Fruit fly (Drosophila melanogaster): ENCODE results near the gene CG31954.
A peak's percentile ranks its signal among the peaks of the same experiment; 100 is the strongest.

The CG31954 gene

DNA sequence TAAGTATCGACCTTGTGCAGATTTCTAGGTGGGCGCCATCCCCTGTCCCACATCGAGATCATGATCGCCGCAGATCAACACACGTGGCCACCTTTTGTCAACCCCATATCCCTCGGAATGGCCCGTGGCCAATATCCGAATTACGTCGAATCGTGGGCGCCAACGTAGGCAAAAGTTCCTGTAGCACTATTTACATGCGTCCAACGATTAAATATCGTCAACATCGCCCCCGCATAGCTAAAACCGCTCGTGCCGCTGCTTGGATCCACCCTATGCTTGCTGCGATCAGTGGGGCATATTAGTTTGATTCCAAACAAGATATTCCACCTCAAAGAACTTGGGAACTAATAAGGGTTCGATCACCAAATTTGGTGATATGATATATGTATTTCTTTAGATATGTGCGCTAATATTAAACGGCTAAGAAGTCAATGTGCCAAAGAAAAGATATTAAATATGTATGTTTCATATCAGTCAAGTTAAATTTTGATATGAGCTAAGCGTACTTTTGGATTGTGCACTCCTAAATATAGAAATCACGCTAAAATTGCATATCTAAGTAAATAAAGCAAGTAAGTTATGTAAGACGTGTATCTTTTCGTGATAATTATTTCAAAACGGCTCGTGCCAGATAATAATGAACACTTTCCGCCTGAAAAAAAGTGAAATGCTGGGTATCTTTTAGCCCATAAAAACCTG lies 32.7 kb downstream of the CG31954 start (continued):
- TF ChIP-seq lmd (GFP tag; IDR thresholded peaks at IDR 0.05) (peak; percentile 34; the same call in 1 of the 2 replicates), CG3726 (GFP tag; IDR thresholded peaks at IDR 0.05) (no peak), Hsf (GFP tag; optimal IDR thresholded peaks at IDR 0.05) (peak; percentile 41), Blimp-1 (GFP tag; optimal IDR thresholded peaks at IDR 0.05) (no peak), Sox102F (GFP tag; optimal IDR thresholded peaks at IDR 0.05) (peak; percentile 39), CG42726 (GFP tag; IDR thresholded peaks at IDR 0.05; ENCODE audit: partially characterized antibody) (no peak), Ets65A (GFP tag) (peak; percentile 87), CG13296 (GFP tag; optimal IDR thresholded peaks at IDR 0.05) (no peak), CG13894 (tag; optimal IDR thresholded peaks at IDR 0.05) (no peak), CG30403 (GFP tag; optimal IDR thresholded peaks at IDR 0.05) (peak; percentile 75), kni (GFP tag; optimal IDR thresholded peaks at IDR 0.05) (no peak), Dip3 (GFP tag; optimal IDR thresholded peaks at IDR 0.05) (peak; percentile 30), slp2 (GFP tag; optimal IDR thresholded peaks at IDR 0.05) (peak; percentile 52), Sox100B (GFP tag; optimal IDR thresholded peaks at IDR 0.05) (peak; percentile 48), CG30020 (tag; optimal IDR thresholded peaks at IDR 0.05) (no peak), CHES-1-like (GFP tag; optimal IDR thresholded peaks at IDR 0.05) (peak; percentile 45), vfl (GFP tag; optimal IDR thresholded peaks at IDR 0.05) (no peak), disco-r (GFP tag; optimal IDR thresholded peaks at IDR 0.05) (peak; percentile 25), CG10147 (GFP tag; optimal IDR thresholded peaks at IDR 0.05) (peak; percentile 32), CG14050 (GFP tag; IDR thresholded peaks at IDR 0.05) (no peak), CG9727 (GFP tag; optimal IDR thresholded peaks at IDR 0.05) (peak; percentile 58), gfzf (GFP tag; optimal IDR thresholded peaks at IDR 0.05) (no peak), danr (GFP tag; IDR thresholded peaks at IDR 0.05) (no peak), CG14965 (GFP tag; optimal IDR thresholded peaks at IDR 0.05; ENCODE audit: borderline replicate concordance) (no peak), bab2 (GFP tag; optimal IDR thresholded peaks at IDR 0.05) (no peak), zfh2 (GFP tag; optimal IDR thresholded peaks at IDR 0.05) (peak; percentile 42), CG13424 (tag; optimal IDR thresholded peaks at IDR 0.05) (peak; percentile 48), ftz-f1 (GFP tag; optimal IDR thresholded peaks at IDR 0.05) (peak; percentile 74), CG10267 (tag; optimal IDR thresholded peaks at IDR 0.05) (peak; percentile 10), ap (GFP tag; IDR thresholded peaks at IDR 0.05) (no peak), CG10543 (GFP tag; optimal IDR thresholded peaks at IDR 0.05) (peak; percentile 52), otp (GFP tag; IDR thresholded peaks at IDR 0.05) (no peak), CG1603 (tag; optimal IDR thresholded peaks at IDR 0.05) (peak; percentile 18), Atf-2 (GFP tag; optimal IDR thresholded peaks at IDR 0.05) (peak; percentile 28), Oaz (GFP tag; IDR thresholded peaks at IDR 0.05) (no peak), CG18262 (tag; optimal IDR thresholded peaks at IDR 0.05) (peak; percentile 28), sens (GFP tag) (peak; percentile 87), CG17802 (tag; optimal IDR thresholded peaks at IDR 0.05) (no peak), Asciz (GFP tag; optimal IDR thresholded peaks at IDR 0.05) (no peak), Fer1 (GFP tag; optimal IDR thresholded peaks at IDR 0.05) (no peak), pho (GFP tag; optimal IDR thresholded peaks at IDR 0.05) (no peak), shn (GFP tag; optimal IDR thresholded peaks at IDR 0.05) (peak; percentile 60), CG12155 (GFP tag; optimal IDR thresholded peaks at IDR 0.05) (peak; percentile 39), Neu2 (GFP tag; optimal IDR thresholded peaks at IDR 0.05; ENCODE audit: borderline replicate concordance) (no peak), CG12236 (GFP tag; optimal IDR thresholded peaks at IDR 0.05) (no peak), CG7928 (GFP tag; optimal IDR thresholded peaks at IDR 0.05) (no peak), CG8290 (GFP tag; optimal IDR thresholded peaks at IDR 0.05) (no peak), CG8290 (tag; optimal IDR thresholded peaks at IDR 0.05) (peak in 1 of 2 experiments; percentile 68), unpg (GFP tag; optimal IDR thresholded peaks at IDR 0.05) (no peak), HLHmδ (GFP tag; optimal IDR thresholded peaks at IDR 0.05) (no peak)
